Fruit fly (Drosophila melanogaster): ENCODE measurements around the gene FucTD.
A peak's percentile ranks its signal among the peaks of the same experiment; 100 is the strongest.

Gene FucTD

DNA sequence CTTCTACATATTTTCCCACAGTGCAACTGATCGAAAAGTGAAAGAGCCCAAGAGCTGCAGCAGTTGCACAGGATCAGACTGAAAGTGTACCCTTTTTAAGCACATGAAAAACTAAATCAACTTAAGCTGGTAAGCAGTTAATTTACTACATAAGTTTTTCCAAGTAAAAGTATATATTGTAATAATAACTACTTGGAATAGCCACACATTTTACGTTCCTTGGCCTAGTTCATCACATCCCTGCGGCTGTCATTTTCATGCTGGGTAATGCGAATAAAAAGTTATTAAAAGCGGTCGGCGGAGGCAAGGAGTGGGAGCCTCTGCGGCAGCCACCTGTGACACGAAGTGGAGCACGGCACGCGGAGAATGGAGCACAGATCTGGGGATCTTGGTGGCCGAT lies 34.9 kb downstream of the FucTD start (continued):
- TF ChIP-seq net (GFP tag; optimal IDR thresholded peaks at IDR 0.05) (no peak), Eip78C (GFP tag) (peak; percentile 62), CG34406 (GFP tag; optimal IDR thresholded peaks at IDR 0.05) (no peak), fd85E (GFP tag; optimal IDR thresholded peaks at IDR 0.05) (no peak), CG4318 (GFP tag; optimal IDR thresholded peaks at IDR 0.05) (no peak), CG6276 (GFP tag; optimal IDR thresholded peaks at IDR 0.05) (no peak), pdm3 (GFP tag; optimal IDR thresholded peaks at IDR 0.05) (peak; percentile 20), CG3919 (GFP tag; optimal IDR thresholded peaks at IDR 0.05) (peak; percentile 29), CG8632 (GFP tag; optimal IDR thresholded peaks at IDR 0.05) (peak; percentile 2), CG16779 (tag; optimal IDR thresholded peaks at IDR 0.05) (no peak), Sox15 (GFP tag; optimal IDR thresholded peaks at IDR 0.05) (peak; percentile 9), CG9139 (GFP tag; optimal IDR thresholded peaks at IDR 0.05) (no peak), Blimp-1 (GFP tag; optimal IDR thresholded peaks at IDR 0.05) (no peak), svp (GFP tag) (peak; percentile 44), CG31627 (GFP tag; optimal IDR thresholded peaks at IDR 0.05) (peak; percentile 18), dsx (GFP tag; optimal IDR thresholded peaks at IDR 0.05; ENCODE audit: poor library complexity, severe bottlenecking) (no peak), CG6808 (GFP tag; optimal IDR thresholded peaks at IDR 0.05) (no peak), CG8319 (GFP tag; optimal IDR thresholded peaks at IDR 0.05) (no peak), fkh (GFP tag; optimal IDR thresholded peaks at IDR 0.05) (no peak), Ets96B (tag; optimal IDR thresholded peaks at IDR 0.05) (peak; percentile 46), Lpt (GFP tag; optimal IDR thresholded peaks at IDR 0.05) (no peak)

DNA sequence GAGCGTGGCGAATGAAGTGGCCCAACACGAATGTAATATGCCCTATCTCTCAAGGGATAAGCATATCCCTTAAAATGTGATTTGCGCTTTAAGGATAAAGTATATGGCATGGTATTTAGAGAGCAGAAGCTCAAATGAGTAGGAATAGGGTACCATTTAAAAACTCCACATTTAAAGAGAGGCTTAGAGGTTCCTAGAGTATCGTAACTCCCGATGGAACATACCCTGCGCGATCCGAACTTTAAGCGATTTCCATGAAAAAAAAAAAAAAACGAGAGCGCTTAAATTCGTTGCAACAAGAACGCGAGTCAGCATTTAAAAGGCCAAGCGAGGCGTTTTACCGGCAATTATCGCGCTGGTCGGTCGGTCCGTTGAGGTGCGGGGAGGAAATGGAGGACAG lies 41.2 kb downstream of the FucTD start:
- peak; percentile 89 for TF ChIP-seq Eip78C (GFP tag)
- no peak for TF ChIP-seq Ets96B (tag; optimal IDR thresholded peaks at IDR 0.05)
- TF ChIP-seq Hr39 (GFP tag; optimal IDR thresholded peaks at IDR 0.05), result peak; percentile 75
- no peak for TF ChIP-seq Hr4 (GFP tag; optimal IDR thresholded peaks at IDR 0.05)
- TF ChIP-seq CG10631 (GFP tag; optimal IDR thresholded peaks at IDR 0.05), result peak; percentile 33
- TF ChIP-seq ss (GFP tag; optimal IDR thresholded peaks at IDR 0.05), result peak in 1 of 2 experiments; percentile 35
- no peak for TF ChIP-seq salr (GFP tag; optimal IDR thresholded peaks at IDR 0.05)
- peak; percentile 51 for TF ChIP-seq Ets21C (GFP tag; optimal IDR thresholded peaks at IDR 0.05)
- no peak for TF ChIP-seq CG6808 (GFP tag; optimal IDR thresholded peaks at IDR 0.05)
- TF ChIP-seq dsx (GFP tag; optimal IDR thresholded peaks at IDR 0.05; ENCODE audit: poor library complexity, severe bottlenecking), result no peak
- TF ChIP-seq CG6163 (GFP tag; IDR thresholded peaks at IDR 0.05), result no peak
- peak; percentile 41 for TF ChIP-seq net (GFP tag; optimal IDR thresholded peaks at IDR 0.05)
- peak; percentile 54 for TF ChIP-seq pdm3 (GFP tag; optimal IDR thresholded peaks at IDR 0.05)
- no peak for TF ChIP-seq spab (GFP tag; optimal IDR thresholded peaks at IDR 0.05)
- no peak for TF ChIP-seq CG1621 (tag; optimal IDR thresholded peaks at IDR 0.05)
- TF ChIP-seq CG4318 (GFP tag; optimal IDR thresholded peaks at IDR 0.05), result no peak
- peak; percentile 12 for TF ChIP-seq CG11902 (GFP tag; optimal IDR thresholded peaks at IDR 0.05)
- no peak for TF ChIP-seq Blimp-1 (GFP tag; optimal IDR thresholded peaks at IDR 0.05)
- peak; percentile 20 for TF ChIP-seq CG3919 (GFP tag; optimal IDR thresholded peaks at IDR 0.05)
- no peak for TF ChIP-seq CG6854 (GFP tag; optimal IDR thresholded peaks at IDR 0.05)
- TF ChIP-seq Sox14 (GFP tag; optimal IDR thresholded peaks at IDR 0.05), result peak; percentile 54
- TF ChIP-seq CG8119 (GFP tag; IDR thresholded peaks at IDR 0.05), result no peak
- peak; percentile 18 for TF ChIP-seq vri (GFP tag; optimal IDR thresholded peaks at IDR 0.05)
- peak; percentile 12 for TF ChIP-seq CG8319 (GFP tag; optimal IDR thresholded peaks at IDR 0.05)
- TF ChIP-seq fd85E (GFP tag; optimal IDR thresholded peaks at IDR 0.05), result no peak
- no peak for TF ChIP-seq achi (GFP tag; optimal IDR thresholded peaks at IDR 0.05)
- TF ChIP-seq cyc (GFP tag; optimal IDR thresholded peaks at IDR 0.05), result peak; percentile 41
- no peak for TF ChIP-seq CG11294 (GFP tag; IDR thresholded peaks at IDR 0.05)
- no peak for TF ChIP-seq CG3032 (tag; optimal IDR thresholded peaks at IDR 0.05)
- no peak for TF ChIP-seq Hr38 (GFP tag; optimal IDR thresholded peaks at IDR 0.05)
- peak; percentile 68 for TF ChIP-seq CG31627 (GFP tag; optimal IDR thresholded peaks at IDR 0.05)
- no peak for TF ChIP-seq dac (GFP tag; optimal IDR thresholded peaks at IDR 0.05)
- TF ChIP-seq CG11762 (GFP tag; optimal IDR thresholded peaks at IDR 0.05; ENCODE audit: insufficient read depth), result no peak
- peak; percentile 50 for TF ChIP-seq CG34406 (GFP tag; optimal IDR thresholded peaks at IDR 0.05)
- no peak for TF ChIP-seq CG7368 (GFP tag; optimal IDR thresholded peaks at IDR 0.05)
- TF ChIP-seq esn (GFP tag; optimal IDR thresholded peaks at IDR 0.05), result peak; percentile 77
- TF ChIP-seq CG9139 (GFP tag; optimal IDR thresholded peaks at IDR 0.05), result no peak
- peak; percentile 65 for TF ChIP-seq lz (GFP tag; optimal IDR thresholded peaks at IDR 0.05)
- no peak for TF ChIP-seq CG15336 (GFP tag; IDR thresholded peaks at IDR 0.05)
- no peak for TF ChIP-seq Eip93F (GFP tag; optimal IDR thresholded peaks at IDR 0.05)
- TF ChIP-seq CG16779 (tag; optimal IDR thresholded peaks at IDR 0.05), result no peak
- TF ChIP-seq acj6 (GFP tag; optimal IDR thresholded peaks at IDR 0.05), result peak; percentile 32

All from whole organism, prepupa.